Worm (Caenorhabditis elegans) whole organism, young adult: ENCODE results near the gene T21C9.11.

Source experiments
- Y56A3A.18 ChIP-seq: fragments of 200-800 bp; sonication (Bioruptor generic); IDR thresholded peaks from 2 replicates; pipeline ENCODE4 v1.3.6; 2022; ENCODE audit warnings: missing genetic modification reagents, missing genetic modification characterization, missing compliant biosample characterization
- nfya-1 ChIP-seq: sonication (generic microtip); optimal IDR thresholded peaks from 2 replicates; lab custom pipeline; 2017; ENCODE audit warnings: antibody characterized with exemption, missing compliant biosample characterization, missing genetic modification characterization, borderline replicate concordance; ENCODE audit not compliant: insufficient read depth

- TF ChIP-seq Y56A3A.18 (GFP tag; lab: Robert Waterston, UW) = no peak
- TF ChIP-seq nfya-1 (tag; lab: Kevin White, UChicago) = no peak
Measured at ce11 chrV:10546749-10547148, 48.0 kb downstream of the T21C9.11 start, which contains the start of gene F25D1.5.
